Worm (Caenorhabditis elegans) whole organism, late embryonic: ENCODE data around the gene set-19.

Experiments
- C08G9.2 ChIP-seq: sonication (generic microtip); optimal IDR thresholded peaks from 2 replicates; lab custom pipeline; 2016; ENCODE audit warnings: mild to moderate bottlenecking, missing genetic modification characterization, moderate library complexity, missing compliant biosample characterization
- T23F11.4 ChIP-seq: fragments of 200-800 bp; sonication (Bioruptor generic); optimal IDR thresholded peaks from 2 replicates; lab custom pipeline; 2018; ENCODE audit warnings: mild to moderate bottlenecking, missing genetic modification characterization, missing compliant biosample characterization
- Y22D7AL.16 ChIP-seq: sonication (generic microtip); optimal IDR thresholded peaks from 2 replicates; lab custom pipeline; 2016; ENCODE audit warnings: missing genetic modification characterization, missing compliant biosample characterization
- ahr-1 ChIP-seq: sonication (generic microtip); optimal IDR thresholded peaks from 2 replicates; lab custom pipeline; 2016; ENCODE audit warnings: missing genetic modification characterization, missing compliant biosample characterization
- ceh-14 ChIP-seq: sonication (generic microtip); optimal IDR thresholded peaks from 2 replicates; lab custom pipeline; 2016; ENCODE audit warnings: missing genotype, missing genetic modification characterization, missing compliant biosample characterization
- ceh-18 ChIP-seq: sonication (generic microtip); optimal IDR thresholded peaks from 2 replicates; lab custom pipeline; 2016; ENCODE audit warnings: missing genetic modification characterization, missing compliant biosample characterization
- ceh-19 ChIP-seq: fragments of 200-800 bp; sonication (Bioruptor generic); optimal IDR thresholded peaks from 2 replicates; lab custom pipeline; 2018; ENCODE audit warnings: mild to moderate bottlenecking, missing genetic modification characterization, missing compliant biosample characterization
- ceh-2 ChIP-seq: sonication (generic microtip); optimal IDR thresholded peaks from 2 replicates; lab custom pipeline; 2016; ENCODE audit warnings: missing genotype, missing genetic modification characterization, missing compliant biosample characterization
- ceh-34 ChIP-seq: sonication (generic microtip); optimal IDR thresholded peaks from 2 replicates; lab custom pipeline; 2016; ENCODE audit warnings: mild to moderate bottlenecking, missing genetic modification characterization, missing compliant biosample characterization
- ceh-45 ChIP-seq: fragments of 200-800 bp; sonication (Bioruptor generic); IDR thresholded peaks from 2 replicates; pipeline ENCODE4 v1.3.6; 2022; ENCODE audit warnings: missing genetic modification reagents, missing genetic modification characterization, missing compliant biosample characterization
- ceh-6 ChIP-seq: fragments of 200-800 bp; sonication (Bioruptor generic); optimal IDR thresholded peaks from 2 replicates; lab custom pipeline; 2018; ENCODE audit warnings: mild to moderate bottlenecking, missing genetic modification characterization, missing compliant biosample characterization
- ceh-9 ChIP-seq: sonication (generic microtip); optimal IDR thresholded peaks from 2 replicates; lab custom pipeline; 2016; ENCODE audit warnings: mild to moderate bottlenecking, missing genetic modification characterization, inconsistent platforms, missing compliant biosample characterization
- dmd-4 ChIP-seq: sonication (generic microtip); optimal IDR thresholded peaks from 2 replicates; lab custom pipeline; 2016; ENCODE audit warnings: borderline replicate concordance, missing genetic modification characterization, missing compliant biosample characterization
- dve-1 ChIP-seq: sonication (generic microtip); optimal IDR thresholded peaks from 2 replicates; lab custom pipeline; 2017; ENCODE audit warnings: antibody characterized with exemption, mild to moderate bottlenecking, missing genetic modification characterization, missing compliant biosample characterization
- elt-2 ChIP-seq: sonication (generic microtip); optimal IDR thresholded peaks from 2 replicates; lab custom pipeline; 2016; ENCODE audit warnings: missing genetic modification reagents, missing genetic modification characterization, missing compliant biosample characterization
- elt-4 ChIP-seq: sonication (generic microtip); optimal IDR thresholded peaks from 2 replicates; lab custom pipeline; 2016; ENCODE audit warnings: missing genetic modification characterization, missing compliant biosample characterization
- fax-1 ChIP-seq: sonication (generic microtip); optimal IDR thresholded peaks from 2 replicates; lab custom pipeline; 2016; ENCODE audit warnings: missing genotype, missing genetic modification characterization, missing compliant biosample characterization
- fkh-6 ChIP-seq: sonication (generic microtip); optimal IDR thresholded peaks from 2 replicates; lab custom pipeline; 2016; ENCODE audit warnings: missing genetic modification characterization, missing compliant biosample characterization
- gmeb-2 ChIP-seq: sonication (generic microtip); optimal IDR thresholded peaks from 2 replicates; lab custom pipeline; 2016; ENCODE audit warnings: missing genetic modification characterization, inconsistent platforms, missing compliant biosample characterization
- hlh-13 ChIP-seq: fragments of 200-800 bp; sonication (Bioruptor generic); optimal IDR thresholded peaks from 2 replicates; lab custom pipeline; 2018; ENCODE audit warnings: mild to moderate bottlenecking, missing genetic modification characterization, missing compliant biosample characterization
- hlh-8 ChIP-seq: sonication (generic microtip); optimal IDR thresholded peaks from 2 replicates; lab custom pipeline; 2016; ENCODE audit warnings: missing genotype, missing genetic modification characterization, missing compliant biosample characterization
- lim-6 ChIP-seq: sonication (generic microtip); optimal IDR thresholded peaks from 2 replicates; lab custom pipeline; 2016; ENCODE audit warnings: missing genetic modification characterization, missing compliant biosample characterization
- madf-2 ChIP-seq: sonication (generic microtip); optimal IDR thresholded peaks from 2 replicates; lab custom pipeline; 2017; ENCODE audit warnings: missing genetic modification characterization, missing compliant biosample characterization
- mec-3 ChIP-seq: sonication (generic microtip); optimal IDR thresholded peaks from 2 replicates; lab custom pipeline; 2016; ENCODE audit warnings: borderline replicate concordance, missing genetic modification characterization, missing compliant biosample characterization
- nhr-11 ChIP-seq: fragments of 150-350 bp; optimal IDR thresholded peaks from 2 replicates; lab custom pipeline; 2014; ENCODE audit warnings: missing biosample characterization, missing genetic modification characterization
- pag-3 ChIP-seq: sonication (generic microtip); optimal IDR thresholded peaks from 2 replicates; lab custom pipeline; 2016; ENCODE audit warnings: missing compliant biosample characterization, missing genetic modification characterization, borderline replicate concordance
- pat-9 ChIP-seq: fragments of 200-800 bp; sonication (Bioruptor generic); optimal IDR thresholded peaks from 2 replicates; lab custom pipeline; 2018; ENCODE audit warnings: mild to moderate bottlenecking, missing genetic modification characterization, moderate library complexity, missing compliant biosample characterization
- pax-1 ChIP-seq: fragments of 150-350 bp; optimal IDR thresholded peaks from 2 replicates; lab custom pipeline; 2014; ENCODE audit warnings: missing biosample characterization, missing genetic modification characterization
- pha-2 ChIP-seq: sonication (generic microtip); optimal IDR thresholded peaks from 2 replicates; lab custom pipeline; 2017; ENCODE audit warnings: mild to moderate bottlenecking, missing genetic modification characterization, missing compliant biosample characterization
- pqm-1 ChIP-seq: sonication (generic microtip); optimal IDR thresholded peaks from 2 replicates; lab custom pipeline; 2016; ENCODE audit warnings: missing genetic modification characterization, missing compliant biosample characterization
- pros-1 ChIP-seq: fragments of 150-350 bp; optimal IDR thresholded peaks from 2 replicates; lab custom pipeline; 2014; ENCODE audit warnings: missing biosample characterization, missing genetic modification reagents, missing genetic modification characterization
- rnt-1 ChIP-seq: sonication (generic microtip); optimal IDR thresholded peaks from 2 replicates; lab custom pipeline; 2016; ENCODE audit warnings: missing genetic modification characterization, missing compliant biosample characterization
- tbx-7 ChIP-seq: sonication (generic microtip); optimal IDR thresholded peaks from 2 replicates; lab custom pipeline; 2016; ENCODE audit warnings: missing genotype, missing genetic modification characterization, missing compliant biosample characterization
- ttx-3 ChIP-seq: sonication (generic microtip); optimal IDR thresholded peaks from 2 replicates; lab custom pipeline; 2016; ENCODE audit warnings: missing genetic modification reagents, missing genetic modification characterization, missing compliant biosample characterization
- unc-3 ChIP-seq, 2 experiments: fragments of 200-800 bp in 1 of 2; sonication (Bioruptor generic) in 1 of 2; sonication (generic microtip) in 1 of 2; conservative IDR thresholded peaks in 1 of 2; optimal IDR thresholded peaks in 1 of 2; 2 replicates each; pipeline versions ENCODE4 v1.3.6 to Lab custom; 2016 to 2022; ENCODE audit warnings: missing compliant biosample characterization in 2 of 2, missing genetic modification characterization in 2 of 2, missing genetic modification reagents in 1 of 2
- unc-86 ChIP-seq: sonication (generic microtip); optimal IDR thresholded peaks from 2 replicates; lab custom pipeline; 2016; ENCODE audit warnings: missing genetic modification characterization, missing compliant biosample characterization
- ztf-16 ChIP-seq: sonication (generic microtip); optimal IDR thresholded peaks from 2 replicates; lab custom pipeline; 2017; ENCODE audit warnings: missing genetic modification characterization, missing compliant biosample characterization

Gene set-19

DNA sequence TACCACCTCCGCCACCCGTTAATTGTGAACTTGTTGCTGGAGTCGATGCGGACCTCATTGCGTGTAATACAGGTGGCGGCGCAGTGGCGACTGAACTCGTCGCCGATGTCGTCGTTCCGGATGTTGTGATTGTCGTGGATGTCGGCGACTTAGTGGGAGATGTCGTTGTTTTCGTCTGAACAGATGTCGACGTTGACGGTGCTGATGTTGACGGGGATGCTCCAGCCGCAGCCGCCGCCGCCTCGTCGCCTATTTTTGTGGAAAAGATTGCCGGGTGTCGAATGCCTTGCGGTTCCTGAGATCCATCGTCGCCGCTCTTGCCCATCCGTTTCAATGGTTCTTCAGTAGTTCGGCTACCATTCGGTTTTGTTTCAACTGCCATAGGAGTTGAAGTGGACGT is 40.9 kb upstream of the set-19 start:
- TF ChIP-seq ceh-34 (tag; lab: Kevin White, UChicago), result no peak
- no peak for TF ChIP-seq unc-3 (GFP tag; conservative IDR thresholded peaks at IDR 0.05; lab: Robert Waterston, UW)
- TF ChIP-seq unc-3 (tag; optimal IDR thresholded peaks at IDR 0.05; lab: Kevin White, UChicago), result no peak
- TF ChIP-seq nhr-11 (tag; lab: Kevin White, UChicago), result no peak
- TF ChIP-seq fkh-6, result no peak
- TF ChIP-seq dmd-4 (tag; lab: Kevin White, UChicago), result no peak
- TF ChIP-seq lim-6 (tag; lab: Kevin White, UChicago), result no peak

DNA sequence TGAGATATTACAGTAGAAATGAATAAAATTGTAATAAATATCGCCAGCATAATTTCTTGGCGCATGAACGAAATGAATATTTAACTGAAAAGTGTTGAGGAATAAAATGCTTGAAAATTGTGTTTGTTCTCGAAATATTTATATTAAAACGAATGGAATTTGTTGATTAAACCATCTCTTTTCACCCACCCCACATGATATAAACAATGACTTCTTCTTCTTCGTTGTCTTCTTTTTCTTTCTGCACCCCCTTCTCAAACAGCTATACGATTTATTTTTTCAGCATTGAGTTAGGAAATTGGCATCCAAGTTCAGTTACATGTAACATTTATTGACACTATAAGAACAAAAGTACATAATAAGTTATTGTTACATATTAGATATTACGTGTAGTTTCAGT is 40.1 kb upstream of the set-19 start, which contains the start of gene C41G11.1:
C41G11.1 (minus strand) TSS at position 101 of the 400 bp plus-strand sequence.
- TF ChIP-seq elt-4, result no peak
- TF ChIP-seq hlh-8, result no peak
- TF ChIP-seq C08G9.2, result no peak
- TF ChIP-seq ttx-3 (tag; lab: Kevin White, UChicago), result no peak
- TF ChIP-seq madf-2 (tag; lab: Kevin White, UChicago), result no peak
- no peak for TF ChIP-seq elt-2
- TF ChIP-seq pqm-1 (tag; lab: Kevin White, UChicago), result no peak
- TF ChIP-seq tbx-7 (tag; lab: Kevin White, UChicago), result no peak
- no peak for TF ChIP-seq unc-3 (GFP tag; conservative IDR thresholded peaks at IDR 0.05; lab: Robert Waterston, UW)
- no peak for TF ChIP-seq unc-3 (tag; optimal IDR thresholded peaks at IDR 0.05; lab: Kevin White, UChicago)
- no peak for TF ChIP-seq ceh-34 (tag; lab: Kevin White, UChicago)
- TF ChIP-seq ceh-6 (GFP tag; lab: Kevin White, UChicago), result no peak
- no peak for TF ChIP-seq ahr-1
- no peak for TF ChIP-seq pag-3 (tag; lab: Kevin White, UChicago)

DNA sequence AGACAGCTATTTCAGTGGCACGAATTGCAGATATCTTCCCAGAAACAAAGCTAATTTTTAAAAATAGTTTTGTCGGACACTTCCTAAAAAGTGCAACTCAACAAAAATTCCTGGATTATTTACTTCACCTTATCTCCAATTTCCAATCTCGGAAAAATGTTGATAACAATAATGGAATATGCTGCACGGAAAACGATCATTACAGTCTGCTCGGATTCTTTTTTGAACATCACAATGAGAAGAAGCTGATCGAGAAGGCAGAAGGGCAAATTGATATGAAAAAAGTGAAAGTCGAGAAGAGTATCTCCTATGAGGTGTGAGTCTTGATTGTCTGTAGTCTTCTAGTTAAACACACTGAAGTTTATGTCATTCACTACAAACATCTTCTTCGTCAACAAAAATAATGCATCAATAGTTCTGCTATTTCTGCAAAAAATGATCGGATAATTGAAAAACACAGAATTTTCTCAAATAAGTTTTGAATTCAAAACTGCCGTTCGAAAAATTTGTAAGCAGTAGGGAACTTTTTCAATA is 35.9 kb upstream of the set-19 start:
- TF ChIP-seq ceh-9, result no peak
- TF ChIP-seq rnt-1 (tag; lab: Kevin White, UChicago), result no peak
- TF ChIP-seq pros-1, result no peak
- no peak for TF ChIP-seq ceh-6 (GFP tag; lab: Kevin White, UChicago)
- no peak for TF ChIP-seq unc-86
- TF ChIP-seq pax-1, result no peak
- no peak for TF ChIP-seq C08G9.2
- TF ChIP-seq madf-2 (tag; lab: Kevin White, UChicago), result no peak

DNA sequence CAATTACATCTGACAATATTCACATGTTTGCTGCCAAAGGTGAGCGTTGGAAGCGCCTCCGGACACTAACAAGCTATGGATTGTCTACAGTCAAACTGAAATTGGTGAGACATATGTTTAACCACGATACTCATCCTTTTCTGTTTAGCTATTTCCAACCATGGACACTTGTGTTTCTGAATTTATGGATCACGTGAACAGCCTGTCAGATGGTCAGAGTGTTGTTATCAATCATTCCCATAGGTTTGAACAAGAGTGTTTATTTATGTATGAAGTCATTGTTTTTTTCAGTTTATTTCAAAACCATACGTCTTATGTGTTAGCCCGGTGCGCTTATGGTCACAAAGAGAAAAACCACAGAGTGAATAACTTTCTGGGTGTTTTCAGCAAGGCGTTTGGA is 35.3 kb upstream of the set-19 start:
- TF ChIP-seq ceh-45 (GFP tag; lab: Robert Waterston, UW) (no peak), ceh-18 (tag; lab: Kevin White, UChicago) (no peak), pag-3 (tag; lab: Kevin White, UChicago) (no peak), ceh-19 (no peak), dmd-4 (tag; lab: Kevin White, UChicago) (no peak), rnt-1 (tag; lab: Kevin White, UChicago) (no peak), ceh-2 (tag; lab: Kevin White, UChicago) (no peak), elt-2 (no peak), hlh-13 (GFP tag; lab: Kevin White, UChicago) (no peak), pha-2 (no peak), ceh-14 (tag; lab: Kevin White, UChicago) (no peak), mec-3 (no peak), pat-9 (tag; lab: Kevin White, UChicago) (no peak), gmeb-2 (tag; lab: Kevin White, UChicago) (no peak), pax-1 (no peak), ztf-16 (no peak), T23F11.4 (GFP tag; lab: Kevin White, UChicago) (no peak), dve-1 (tag; lab: Kevin White, UChicago) (no peak), fax-1 (no peak), Y22D7AL.16 (tag; lab: Kevin White, UChicago) (no peak)
